Worm (Caenorhabditis elegans): ENCODE results near the gene K12H6.4.

DNA sequence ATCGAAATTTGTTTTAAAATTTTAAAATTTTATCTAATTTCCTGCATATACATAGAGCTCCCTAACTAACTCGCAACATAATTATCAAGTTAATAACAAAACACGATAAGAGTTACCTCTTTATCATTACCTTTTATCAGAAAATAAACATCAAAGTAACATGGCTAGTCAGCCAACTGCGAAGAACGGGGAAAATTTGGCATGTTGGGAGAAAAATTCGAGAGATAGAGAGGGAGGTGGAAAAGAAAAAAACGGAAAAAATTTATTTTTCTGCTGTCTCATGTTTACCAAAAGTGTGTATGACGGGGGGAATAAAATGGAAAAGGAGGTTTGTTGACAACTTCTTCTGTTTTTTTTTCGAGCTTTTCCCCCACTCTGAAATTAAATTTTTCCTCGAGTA is 10.0 kb upstream of the K12H6.4 start:
- TF ChIP-seq aly-2 (tag; optimal IDR thresholded peaks at IDR 0.05) (no peak), snpc-4 (tag; optimal IDR thresholded peaks at IDR 0.05) (no peak), elt-3 (tag; optimal IDR thresholded peaks at IDR 0.05) (no peak), nhr-23 (tag; optimal IDR thresholded peaks at IDR 0.05) (no peak), nhr-76 (tag; optimal IDR thresholded peaks at IDR 0.05) (no peak), nhr-237 (tag; optimal IDR thresholded peaks at IDR 0.05) (no peak), nhr-12 (tag; optimal IDR thresholded peaks at IDR 0.05) (no peak), pqm-1 (tag; optimal IDR thresholded peaks at IDR 0.05) (peak; percentile 84), mdl-1 (tag; optimal IDR thresholded peaks at IDR 0.05) (no peak), unc-39 (tag; optimal IDR thresholded peaks at IDR 0.05) (no peak), nhr-25 (tag; optimal IDR thresholded peaks at IDR 0.05) (no peak), elt-1 (tag; optimal IDR thresholded peaks at IDR 0.05) (no peak), fos-1 (tag; optimal IDR thresholded peaks at IDR 0.05) (no peak)

Data from whole organism, L3 larva.